Worm (Caenorhabditis elegans) whole organism, L2 larva: ENCODE measurements around the gene F45E1.2.

Experiments
- C34F6.9 ChIP-seq: fragments of 150-350 bp; optimal IDR thresholded peaks from 2 replicates; lab custom pipeline; 2014; ENCODE audit warnings: missing biosample characterization, missing genetic modification characterization
- Y55F3AM.14 ChIP-seq: fragments of 200-800 bp; sonication (Bioruptor generic); optimal IDR thresholded peaks from 2 replicates; lab custom pipeline; 2018; ENCODE audit warnings: mild to moderate bottlenecking, missing genetic modification characterization, missing compliant biosample characterization
- aly-2 ChIP-seq: fragments of 150-350 bp; optimal IDR thresholded peaks from 2 replicates; lab custom pipeline; 2014; ENCODE audit warnings: missing biosample characterization, missing genetic modification characterization
- ama-1 ChIP-seq: fragments of 150-350 bp; optimal IDR thresholded peaks from 2 replicates; lab custom pipeline; 2018; ENCODE audit warnings: inconsistent platforms
- blmp-1 ChIP-seq: sonication (generic microtip); optimal IDR thresholded peaks from 2 replicates; lab custom pipeline; 2017; ENCODE audit warnings: missing genetic modification characterization, mild to moderate bottlenecking, missing compliant biosample characterization, antibody characterized with exemption, moderate library complexity; ENCODE audit not compliant: insufficient read depth
- ceh-16 ChIP-seq: fragments of 150-350 bp; optimal IDR thresholded peaks from 2 replicates; lab custom pipeline; 2014; ENCODE audit warnings: missing biosample characterization, missing genetic modification characterization
- ceh-82 ChIP-seq: fragments of 150-350 bp; optimal IDR thresholded peaks from 2 replicates; lab custom pipeline; 2014; ENCODE audit warnings: missing biosample characterization, missing genetic modification characterization
- crh-2 ChIP-seq: sonication (generic microtip); optimal IDR thresholded peaks from 2 replicates; lab custom pipeline; 2017; ENCODE audit warnings: missing biosample characterization, missing genetic modification characterization
- egl-27 ChIP-seq: sonication (generic microtip); optimal IDR thresholded peaks from 3 replicates; lab custom pipeline; 2017; ENCODE audit warnings: missing biosample characterization, missing genetic modification reagents, missing genetic modification characterization
- elt-1 ChIP-seq: fragments of 150-350 bp; optimal IDR thresholded peaks from 2 replicates; lab custom pipeline; 2014; ENCODE audit warnings: missing biosample characterization, missing genetic modification characterization
- fos-1 ChIP-seq: fragments of 150-350 bp; optimal IDR thresholded peaks from 2 replicates; lab custom pipeline; 2014; ENCODE audit warnings: missing biosample characterization, missing genetic modification characterization
- lin-11 ChIP-seq: fragments of 150-350 bp; sonication (generic microtip); optimal IDR thresholded peaks from 2 replicates; lab custom pipeline; 2014; ENCODE audit warnings: missing biosample characterization, missing genetic modification characterization, inconsistent platforms, mixed read lengths
- lin-39 ChIP-seq: fragments of 150-350 bp; optimal IDR thresholded peaks from 2 replicates; lab custom pipeline; 2014; ENCODE audit warnings: missing biosample characterization, missing genetic modification reagents, missing genetic modification characterization
- lsy-2 ChIP-seq, 2 experiments: fragments of 150-350 bp in 1 of 2; sonication (generic microtip) in 1 of 2; optimal IDR thresholded peaks; 2 replicates each; lab custom pipeline; 2014 to 2017; ENCODE audit warnings: missing biosample characterization in 2 of 2, missing genetic modification characterization in 2 of 2
- mab-5 ChIP-seq: fragments of 150-350 bp; optimal IDR thresholded peaks from 2 replicates; lab custom pipeline; 2014; ENCODE audit warnings: missing biosample characterization, missing genetic modification characterization
- mbf-1 ChIP-seq: sonication (generic microtip); optimal IDR thresholded peaks from 2 replicates; lab custom pipeline; 2017; ENCODE audit warnings: missing biosample characterization, missing genetic modification characterization
- mdl-1 ChIP-seq, 2 experiments: fragments of 150-350 bp in 1 of 2; sonication (generic microtip) in 1 of 2; optimal IDR thresholded peaks; 2 replicates each; lab custom pipeline; 2017; ENCODE audit warnings: missing biosample characterization in 2 of 2, missing genetic modification characterization in 2 of 2
- nhr-11 ChIP-seq: fragments of 150-350 bp; optimal IDR thresholded peaks from 2 replicates; lab custom pipeline; 2014; ENCODE audit warnings: missing biosample characterization, missing genetic modification characterization
- nhr-129 ChIP-seq: fragments of 150-350 bp; optimal IDR thresholded peaks from 2 replicates; lab custom pipeline; 2014; ENCODE audit warnings: missing biosample characterization, missing genetic modification characterization
- nhr-21 ChIP-seq: fragments of 150-350 bp; optimal IDR thresholded peaks from 2 replicates; lab custom pipeline; 2014; ENCODE audit warnings: missing biosample characterization, missing genetic modification characterization
- nhr-25 ChIP-seq: fragments of 150-350 bp; sonication (generic microtip); optimal IDR thresholded peaks from 3 replicates; lab custom pipeline; 2014; ENCODE audit warnings: missing biosample characterization, missing genetic modification characterization
- nhr-77 ChIP-seq: fragments of 150-350 bp; optimal IDR thresholded peaks from 2 replicates; lab custom pipeline; 2014; ENCODE audit warnings: missing biosample characterization, missing genetic modification characterization
- peb-1 ChIP-seq: fragments of 150-350 bp; optimal IDR thresholded peaks from 2 replicates; lab custom pipeline; 2014; ENCODE audit warnings: missing biosample characterization, missing genetic modification characterization
- sem-4 ChIP-seq: fragments of 150-350 bp; optimal IDR thresholded peaks from 2 replicates; lab custom pipeline; 2014; ENCODE audit warnings: missing biosample characterization, missing genetic modification reagents, missing genetic modification characterization
- sma-3 ChIP-seq: sonication (generic microtip); optimal IDR thresholded peaks from 2 replicates; lab custom pipeline; 2016; ENCODE audit warnings: missing genetic modification reagents, missing genetic modification characterization, missing compliant biosample characterization
- unc-39 ChIP-seq: fragments of 150-350 bp; optimal IDR thresholded peaks from 2 replicates; lab custom pipeline; 2014; ENCODE audit warnings: missing biosample characterization, missing genetic modification characterization
- unc-55 ChIP-seq: fragments of 150-350 bp; sonication (generic microtip); optimal IDR thresholded peaks from 3 replicates; lab custom pipeline; 2014; ENCODE audit warnings: missing biosample characterization, missing genetic modification reagents, missing genetic modification characterization
- unc-62 ChIP-seq: fragments of 150-350 bp; optimal IDR thresholded peaks from 2 replicates; lab custom pipeline; 2014; ENCODE audit warnings: missing biosample characterization, missing genetic modification reagents, missing genetic modification characterization
- zag-1 ChIP-seq: fragments of 150-350 bp; optimal IDR thresholded peaks from 2 replicates; lab custom pipeline; 2014; ENCODE audit warnings: missing biosample characterization, missing genetic modification characterization

Gene F45E1.2

DNA sequence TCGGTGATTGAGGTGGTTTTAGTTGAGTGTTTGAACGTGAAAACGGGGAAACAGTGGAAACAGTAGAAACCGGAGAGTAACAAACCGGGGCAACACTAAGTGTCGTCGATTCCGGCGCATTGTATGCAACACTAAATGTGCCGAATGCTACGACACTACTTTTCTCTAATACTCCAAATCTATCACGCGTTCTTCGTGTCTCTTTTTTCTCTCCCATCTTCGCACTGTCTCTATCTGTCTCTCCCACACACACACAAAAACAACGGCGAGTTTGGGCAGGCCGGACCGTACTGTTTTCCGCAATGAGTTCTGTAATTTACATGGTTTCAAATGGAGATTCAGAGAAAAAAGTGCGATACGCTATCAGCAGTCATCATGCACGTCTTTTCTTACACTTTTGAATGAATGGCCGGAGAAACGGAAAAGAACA, 41.5 kb upstream of the F45E1.2 start (continued):
- peak; percentile 18 for TF ChIP-seq Y55F3AM.14 (GFP tag; lab: Kevin White, UChicago)
- TF ChIP-seq C34F6.9 (tag; lab: Kevin White, UChicago) = peak; percentile 34
- peak in 1 of 2 experiments; percentile 34 for TF ChIP-seq mdl-1 (tag; optimal IDR thresholded peaks at IDR 0.05; lab: Kevin White, UChicago)
- TF ChIP-seq blmp-1 = no peak
- TF ChIP-seq unc-55 (GFP tag; lab: Kevin White, UChicago) = peak; percentile 45
- TF ChIP-seq sma-3 (GFP tag; lab: Kevin White, UChicago) = peak; percentile 25
- no peak for TF ChIP-seq mab-5
- TF ChIP-seq lin-11 (tag; lab: Kevin White, UChicago) = no peak

DNA sequence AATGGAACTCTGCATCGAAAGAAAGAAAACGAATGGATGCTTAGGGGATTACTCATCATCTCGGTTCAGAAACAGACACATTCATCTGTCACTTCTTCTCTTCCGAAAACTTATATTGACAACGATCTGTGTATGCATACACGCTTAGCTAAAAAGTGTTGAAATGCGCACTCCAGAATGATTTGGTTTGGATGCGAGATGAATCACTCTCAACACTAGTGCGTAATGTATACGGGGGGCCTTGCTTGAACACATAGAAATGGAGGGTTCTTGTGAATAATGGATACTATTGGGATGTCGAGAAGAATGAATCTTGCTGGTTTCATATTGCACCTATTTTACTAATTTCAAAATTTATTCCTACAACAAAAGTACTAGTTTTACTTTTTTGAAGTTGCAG, 39.5 kb upstream of the F45E1.2 start:
- TF ChIP-seq nhr-11 (tag; lab: Kevin White, UChicago) = no peak
- no peak for TF ChIP-seq unc-39 (tag; lab: Kevin White, UChicago)
- TF ChIP-seq lin-39 (tag; lab: Kevin White, UChicago) = no peak
- TF ChIP-seq mab-5 = peak; percentile 46
- peak; percentile 6 for TF ChIP-seq fos-1 (tag; lab: Kevin White, UChicago)
- peak; percentile 89 for TF ChIP-seq unc-55 (GFP tag; lab: Kevin White, UChicago)

DNA sequence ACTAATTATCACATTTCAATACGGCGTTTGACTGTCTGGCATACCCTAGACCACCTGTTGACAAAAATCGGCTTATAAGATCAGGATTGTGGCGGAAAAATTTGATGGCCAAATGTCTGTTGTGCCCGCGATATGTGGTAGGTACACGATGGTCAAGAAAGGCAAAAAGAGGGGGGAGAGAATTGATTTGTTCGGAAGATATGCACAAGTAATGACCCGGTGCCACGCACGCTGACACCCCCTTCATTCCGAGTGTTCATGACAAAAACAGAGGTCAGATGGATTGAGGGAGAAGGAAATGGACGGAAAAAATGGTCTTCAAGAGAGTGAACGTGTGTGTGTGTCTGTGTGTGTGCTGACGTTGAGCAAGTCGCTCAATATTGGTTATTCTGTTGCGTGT, 38.1 kb upstream of the F45E1.2 start:
- TF ChIP-seq ceh-16 (tag; lab: Kevin White, UChicago) (peak; percentile 44), nhr-25 (no peak)

DNA sequence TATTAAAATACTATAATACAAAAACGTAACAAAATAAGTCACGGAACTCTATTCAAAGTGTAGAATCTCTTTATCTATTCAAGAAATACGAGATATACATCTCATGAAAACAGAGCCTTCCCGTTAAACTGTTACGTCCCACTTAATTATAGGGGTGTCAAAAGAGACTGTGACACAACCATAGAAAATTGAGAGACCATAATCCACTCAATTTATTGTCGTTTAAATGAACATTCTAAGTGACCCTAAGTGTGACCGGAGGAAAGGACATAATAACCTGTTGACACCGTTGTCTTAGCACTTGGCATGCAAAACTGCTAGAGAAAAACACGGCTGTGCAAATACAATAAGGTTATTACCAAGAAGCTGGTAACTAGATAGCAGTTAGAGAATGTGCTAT, 35.0 kb upstream of the F45E1.2 start:
- no peak for TF ChIP-seq aly-2 (tag; lab: Kevin White, UChicago)
- TF ChIP-seq ama-1 (lab: Kevin White, UChicago) = no peak
- no peak for TF ChIP-seq C34F6.9 (tag; lab: Kevin White, UChicago)
- TF ChIP-seq crh-2 (tag; lab: Kevin White, UChicago) = no peak
- TF ChIP-seq sem-4 (tag; lab: Kevin White, UChicago) = no peak
- TF ChIP-seq, all 48 proteins: peak for 0

DNA sequence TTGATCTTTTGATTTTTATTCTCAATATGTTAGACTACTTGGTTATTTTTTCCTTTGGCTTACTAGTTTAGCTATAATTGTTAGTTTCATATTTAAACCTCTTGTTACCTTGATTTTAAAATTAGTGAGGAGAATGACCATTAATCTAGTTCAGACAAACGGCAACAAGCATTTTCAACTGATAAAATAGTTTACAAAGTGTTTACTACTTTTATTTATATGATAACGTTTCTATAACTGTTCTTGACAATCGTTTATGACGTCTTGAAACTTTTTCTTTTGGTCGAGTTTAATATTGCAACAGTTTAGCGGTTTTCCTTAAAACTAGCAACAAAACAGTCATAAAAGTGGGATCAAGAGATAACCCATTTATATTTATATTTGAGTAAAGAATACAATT, 27.8 kb upstream of the F45E1.2 start:
- TF ChIP-seq sem-4 (tag; lab: Kevin White, UChicago) (no peak), nhr-129 (no peak), zag-1 (tag; lab: Kevin White, UChicago) (no peak), fos-1 (tag; lab: Kevin White, UChicago) (peak; percentile 13), elt-1 (tag; lab: Kevin White, UChicago) (no peak)

DNA sequence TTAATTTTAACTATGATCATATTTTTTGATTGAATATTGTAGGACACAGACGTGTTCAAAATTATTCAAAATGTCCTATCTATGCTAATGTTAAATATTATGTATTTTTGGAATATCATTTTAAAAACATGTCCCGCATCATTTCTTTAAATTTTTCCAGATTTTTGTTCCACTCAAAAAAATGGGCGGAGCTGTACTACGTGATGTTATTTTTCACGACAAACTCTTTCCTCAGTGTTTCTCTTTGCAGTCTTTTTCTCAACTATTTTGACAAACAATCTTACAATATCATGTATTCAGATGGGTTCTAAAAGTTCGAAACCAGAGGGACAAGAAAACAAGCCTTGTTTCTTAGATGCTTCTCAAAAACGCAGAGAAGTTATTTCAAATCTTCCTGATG, 27.1 kb upstream of the F45E1.2 start, which contains the start of gene F45E1.5:
Gene F45E1.5 (plus strand): TSS at position 301 of the 400 bp plus-strand sequence.
- TF ChIP-seq unc-55 (GFP tag; lab: Kevin White, UChicago) (no peak), lsy-2 (tag; optimal IDR thresholded peaks at IDR 0.05; lab: Kevin White, UChicago) (no peak), lin-39 (tag; lab: Kevin White, UChicago) (no peak), nhr-11 (tag; lab: Kevin White, UChicago) (no peak), unc-62 (no peak), sma-3 (GFP tag; lab: Kevin White, UChicago) (no peak), mbf-1 (tag; lab: Kevin White, UChicago) (no peak), unc-39 (tag; lab: Kevin White, UChicago) (no peak), peb-1 (no peak), egl-27 (tag; lab: Kevin White, UChicago) (no peak), fos-1 (tag; lab: Kevin White, UChicago) (no peak)

DNA sequence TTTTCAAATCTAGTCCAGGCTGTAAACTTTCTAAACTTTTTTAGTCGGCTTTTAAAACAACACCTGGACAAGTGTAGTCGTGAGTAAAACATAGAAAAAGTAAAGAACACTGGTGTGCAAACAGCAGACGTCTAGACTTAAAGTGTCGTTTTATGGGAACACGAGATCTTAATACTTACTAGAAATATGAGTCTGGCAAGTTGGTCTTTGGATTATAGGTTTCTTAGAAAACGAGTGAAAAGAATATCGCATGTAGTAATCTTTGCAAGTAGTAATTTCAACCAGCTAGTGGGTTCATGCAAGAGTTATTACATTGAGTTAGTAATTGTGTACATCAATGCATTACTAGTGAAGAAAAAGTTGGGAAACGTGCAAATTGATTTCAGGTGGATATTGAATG, 26.1 kb upstream of the F45E1.2 start:
- TF ChIP-seq nhr-21 (tag; lab: Kevin White, UChicago) = peak; percentile 33
- no peak for TF ChIP-seq ceh-82
- TF ChIP-seq aly-2 (tag; lab: Kevin White, UChicago) = no peak

DNA sequence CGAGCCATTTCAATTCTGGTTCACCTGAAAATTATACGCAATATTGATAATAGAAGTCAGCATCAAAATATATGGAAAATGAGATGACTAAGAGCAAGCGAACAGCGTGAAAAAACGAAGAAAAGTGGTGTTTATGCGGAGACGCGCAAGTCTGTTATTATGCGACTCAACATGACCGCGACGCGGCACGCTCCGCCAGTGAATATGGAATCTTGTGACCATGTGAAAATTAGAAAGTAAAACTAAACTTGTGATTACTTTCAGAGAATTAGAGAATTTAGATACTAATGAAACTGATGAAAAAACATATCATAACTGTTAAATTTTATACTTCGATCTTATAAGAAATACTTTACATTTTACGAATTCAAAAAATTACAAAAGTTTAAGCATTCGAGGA, 21.5 kb upstream of the F45E1.2 start, which contains the start of gene his-71:
Gene his-71 (minus strand): TSS at position 24 of the 400 bp plus-strand sequence.
- peak; percentile 17 for TF ChIP-seq C34F6.9 (tag; lab: Kevin White, UChicago)
- no peak for TF ChIP-seq nhr-77 (tag; lab: Kevin White, UChicago)
